Fruit fly (Drosophila melanogaster): ENCODE data around the gene PIG-F.
A peak's percentile ranks its signal among the peaks of the same experiment; 100 is the strongest.

The PIG-F gene

DNA sequence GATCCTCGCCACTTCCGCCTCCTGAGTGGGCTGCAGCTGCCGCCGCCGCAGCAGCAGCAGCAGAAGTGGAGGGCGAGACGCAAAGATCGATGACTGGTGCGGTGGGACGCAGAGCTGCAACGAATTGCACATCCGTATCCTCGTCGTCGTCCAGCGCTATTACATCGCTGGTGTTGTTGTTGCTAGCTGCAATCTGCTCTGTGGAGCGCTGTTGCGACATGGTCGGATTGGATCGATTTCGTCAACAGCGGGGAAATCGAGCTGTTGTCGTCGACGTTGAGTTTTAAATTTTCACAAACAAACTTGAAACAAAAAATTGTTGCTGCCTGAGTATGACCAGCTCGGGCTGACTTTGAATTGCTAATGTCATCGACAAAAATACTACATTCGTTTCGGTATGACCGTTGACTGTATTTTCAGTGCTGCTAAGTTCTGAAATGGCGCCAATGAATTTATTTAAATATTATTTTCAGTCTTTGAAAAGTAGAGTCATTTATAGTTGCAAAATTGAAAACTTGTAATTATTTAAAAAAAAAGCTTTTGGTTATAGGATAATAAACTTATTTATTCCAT is 30.3 kb downstream of the PIG-F start, which contains the start of gene Rnf146 (continued):
- TF ChIP-seq H15 (GFP tag; IDR thresholded peaks at IDR 0.05) (no peak), CG4854 (GFP tag; optimal IDR thresholded peaks at IDR 0.05) (no peak), CG10565 (GFP tag; optimal IDR thresholded peaks at IDR 0.05) (no peak), CG3065 (GFP tag; optimal IDR thresholded peaks at IDR 0.05) (no peak), grau (tag; optimal IDR thresholded peaks at IDR 0.05) (no peak), CG9727 (GFP tag; optimal IDR thresholded peaks at IDR 0.05) (no peak), Poxn (GFP tag; IDR thresholded peaks at IDR 0.05) (no peak), Drgx (GFP tag; IDR thresholded peaks at IDR 0.05) (no peak), run (tag; optimal IDR thresholded peaks at IDR 0.05) (no peak), D19A (tag; optimal IDR thresholded peaks at IDR 0.05) (no peak), CG11504 (tag; optimal IDR thresholded peaks at IDR 0.05) (peak; percentile 57), Max (GFP tag; optimal IDR thresholded peaks at IDR 0.05) (peak; percentile 7), CG42726 (GFP tag; IDR thresholded peaks at IDR 0.05; ENCODE audit: partially characterized antibody) (no peak), CG18262 (tag; optimal IDR thresholded peaks at IDR 0.05) (no peak), CG1024 (GFP tag; IDR thresholded peaks at IDR 0.05) (no peak), ash1 (GFP tag; optimal IDR thresholded peaks at IDR 0.05) (no peak), CG13624 (GFP tag; optimal IDR thresholded peaks at IDR 0.05) (no peak), Lim3 (GFP tag; IDR thresholded peaks at IDR 0.05) (no peak), inv (GFP tag; IDR thresholded peaks at IDR 0.05; ENCODE audit: partially characterized antibody) (no peak), hb (GFP tag; IDR thresholded peaks at IDR 0.05; ENCODE audit: partially characterized antibody) (no peak), tio (GFP tag; optimal IDR thresholded peaks at IDR 0.05) (no peak), CG10366 (GFP tag; IDR thresholded peaks at IDR 0.05) (no peak), crol (GFP tag; IDR thresholded peaks at IDR 0.05) (peak; percentile 57; the same call in 1 of the 2 replicates), gce (GFP tag; IDR thresholded peaks at IDR 0.05) (no peak), jing (GFP tag; optimal IDR thresholded peaks at IDR 0.05) (no peak), CG2202 (tag; optimal IDR thresholded peaks at IDR 0.05) (no peak), CG4617 (GFP tag; optimal IDR thresholded peaks at IDR 0.05; ENCODE audit: borderline replicate concordance) (peak; percentile 82), br (optimal IDR thresholded peaks at IDR 0.05) (no peak), gsb (GFP tag; IDR thresholded peaks at IDR 0.05) (no peak), C15 (GFP tag; IDR thresholded peaks at IDR 0.05) (no peak), Spps (tag; optimal IDR thresholded peaks at IDR 0.05) (no peak), CG2678 (tag; optimal IDR thresholded peaks at IDR 0.05) (no peak), CG17359 (tag; optimal IDR thresholded peaks at IDR 0.05) (no peak), CG18599 (GFP tag; optimal IDR thresholded peaks at IDR 0.05) (no peak), ranshi (GFP tag; IDR thresholded peaks at IDR 0.05) (no peak), Hsf (GFP tag; optimal IDR thresholded peaks at IDR 0.05) (no peak), tin (GFP tag; optimal IDR thresholded peaks at IDR 0.05) (no peak), seq (GFP tag; IDR thresholded peaks at IDR 0.05) (no peak), hkb (optimal IDR thresholded peaks at IDR 0.05) (no peak), hkb (GFP tag; IDR thresholded peaks at IDR 0.05) (no peak), CG17568 (GFP tag; optimal IDR thresholded peaks at IDR 0.05) (no peak), pzg (GFP tag; optimal IDR thresholded peaks at IDR 0.05) (peak; percentile 85), CG6254 (GFP tag; optimal IDR thresholded peaks at IDR 0.05) (no peak), Hand (GFP tag; optimal IDR thresholded peaks at IDR 0.05) (no peak), ttk (GFP tag; IDR thresholded peaks at IDR 0.05) (no peak), repo (GFP tag; optimal IDR thresholded peaks at IDR 0.05) (no peak), hbn (GFP tag; IDR thresholded peaks at IDR 0.05; ENCODE audit: partially characterized antibody) (no peak), CG3281 (GFP tag; optimal IDR thresholded peaks at IDR 0.05) (no peak), Nf-YC (tag; optimal IDR thresholded peaks at IDR 0.05) (peak; percentile 4), Nf-YA (GFP tag; IDR thresholded peaks at IDR 0.05) (no peak), lab (GFP tag; optimal IDR thresholded peaks at IDR 0.05) (no peak), vvl (GFP tag; IDR thresholded peaks at IDR 0.05) (peak; percentile 61; the same call in 1 of the 2 replicates)

All from whole organism, embryonic.